Worm (Caenorhabditis elegans) whole organism, midembryonic: ENCODE results near the gene hrpl-1.
"Not testable (repeated sequence)": the region's sequence is repeated elsewhere in the genome, so short reads cannot be mapped to it uniquely, and the experiment has no call there.

Experiments used
- T22C8.4 ChIP-seq: fragments of 200-800 bp; sonication (Bioruptor generic); IDR thresholded peaks from 2 replicates; pipeline ENCODE4 v1.3.6; 2022; ENCODE audit warnings: missing genetic modification characterization, missing compliant biosample characterization
- cog-1 ChIP-seq: sonication (generic microtip); optimal IDR thresholded peaks from 2 replicates; lab custom pipeline; 2016; ENCODE audit warnings: missing genetic modification characterization, missing compliant biosample characterization
- flt-1 ChIP-seq: fragments of 200-800 bp; sonication (Bioruptor generic); IDR thresholded peaks from 2 replicates; pipeline ENCODE4 v1.3.6; 2022; ENCODE audit warnings: missing genetic modification characterization, missing compliant biosample characterization
- klf-2 ChIP-seq: fragments of 200-800 bp; sonication (Bioruptor generic); conservative IDR thresholded peaks from 2 replicates; pipeline ENCODE4 v1.3.6; 2022; ENCODE audit warnings: missing genetic modification reagents, missing genetic modification characterization, missing compliant biosample characterization
- med-1 ChIP-seq: sonication (generic microtip); optimal IDR thresholded peaks from 2 replicates; lab custom pipeline; 2017; ENCODE audit warnings: missing genetic modification characterization, mild to moderate bottlenecking, missing compliant biosample characterization, antibody characterized with exemption, missing genetic modification reagents; ENCODE audit not compliant: insufficient read depth
- ref-1 ChIP-seq: fragments of 200-800 bp; sonication (Bioruptor generic); conservative IDR thresholded peaks from 2 replicates; pipeline ENCODE4 v1.3.6; 2022; ENCODE audit warnings: missing genetic modification reagents, missing genetic modification characterization, missing compliant biosample characterization
- tab-1 ChIP-seq: fragments of 200-800 bp; sonication (Bioruptor generic); IDR thresholded peaks from 2 replicates; pipeline ENCODE4 v1.3.6; 2022; ENCODE audit warnings: missing genetic modification characterization, missing compliant biosample characterization
- ztf-23 ChIP-seq: fragments of 200-800 bp; sonication (Bioruptor generic); IDR thresholded peaks from 2 replicates; pipeline ENCODE4 v1.3.6; 2022; ENCODE audit warnings: missing genetic modification reagents, missing genetic modification characterization, missing compliant biosample characterization
- ztf-29 ChIP-seq: fragments of 200-800 bp; sonication (Bioruptor generic); IDR thresholded peaks from 2 replicates; pipeline ENCODE4 v1.3.6; 2022; ENCODE audit warnings: missing genetic modification reagents, missing genetic modification characterization, missing compliant biosample characterization

Gene hrpl-1

ce11 chrII:6907657-6908056 lies 9.1 kb downstream of the hrpl-1 start, which contains the start of gene B0252.3:
TSS of gene B0252.3 (minus strand) at chrII:6907757.
- TF ChIP-seq med-1 (GFP tag; lab: Kevin White, UChicago); ztf-29 (GFP tag; lab: Robert Waterston, UW); tab-1 (GFP tag; lab: Robert Waterston, UW): not testable (repeated sequence)

- TF ChIP-seq klf-2 = no peak
- TF ChIP-seq ztf-29 (GFP tag; lab: Robert Waterston, UW) = no peak
- no peak for TF ChIP-seq med-1 (GFP tag; lab: Kevin White, UChicago)
- TF ChIP-seq ztf-23 = no peak
- TF ChIP-seq ref-1 (GFP tag; lab: Robert Waterston, UW) = no peak
- no peak for TF ChIP-seq T22C8.4 (GFP tag; lab: Robert Waterston, UW)
- TF ChIP-seq cog-1 = no peak
- no peak for TF ChIP-seq flt-1 (GFP tag; lab: Robert Waterston, UW)
- TF ChIP-seq tab-1 (GFP tag; lab: Robert Waterston, UW) = no peak
These were observed 10.2 kb downstream of the hrpl-1 start for ce11 chrII:6908689-6909088.

ce11 chrII:6909568-6910122 lies 11.1 kb downstream of the hrpl-1 start, which contains the start of gene asm-1:
TSS of gene asm-1 (plus strand) at chrII:6910072.
- TF ChIP-seq ztf-23 (no peak), tab-1 (GFP tag; lab: Robert Waterston, UW) (no peak)

- TF ChIP-seq med-1 (GFP tag; lab: Kevin White, UChicago) (no peak), ref-1 (GFP tag; lab: Robert Waterston, UW) (0 out of 2 replicates have a peak, but pooled peaks have one; percentile 42), cog-1 (peak; percentile 52), klf-2 (peak; percentile 82), ztf-23 (peak; percentile 90), flt-1 (GFP tag; lab: Robert Waterston, UW) (peak; percentile 92)
These were observed 14.8 kb downstream of the hrpl-1 start, which contains the start of gene cyn-10 for ce11 chrII:6913309-6913708. TSS of gene cyn-10 (minus strand) at chrII:6913365.

DNA sequence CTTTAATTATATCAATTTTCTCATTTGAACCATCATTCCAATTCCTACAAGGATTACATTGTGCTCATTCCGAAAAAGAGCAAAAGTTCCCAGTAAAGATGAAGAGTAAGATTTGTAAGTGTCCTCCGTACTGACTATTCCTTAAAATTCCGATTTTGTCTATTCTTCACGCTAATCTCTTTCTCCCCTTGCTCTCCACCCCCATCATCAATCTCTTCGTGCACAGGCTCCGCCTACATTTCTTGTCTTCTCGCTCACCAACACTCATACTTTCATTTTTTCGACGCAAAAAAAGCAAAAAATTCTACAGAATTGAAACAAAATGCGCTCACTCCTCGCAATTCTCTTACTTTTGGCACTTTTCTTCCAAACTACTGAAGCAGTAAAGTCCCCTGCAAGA lies 17.3 kb downstream of the hrpl-1 start, which contains the start of gene B0252.8:
B0252.8 (plus strand) TSS at position 292 of the 400 bp plus-strand sequence.
- TF ChIP-seq cog-1 (no peak), klf-2 (no peak), flt-1 (GFP tag; lab: Robert Waterston, UW) (no peak), tab-1 (GFP tag; lab: Robert Waterston, UW) (no peak), ztf-23 (no peak), ztf-29 (GFP tag; lab: Robert Waterston, UW) (no peak), ref-1 (GFP tag; lab: Robert Waterston, UW) (no peak), T22C8.4 (GFP tag; lab: Robert Waterston, UW) (no peak), med-1 (GFP tag; lab: Kevin White, UChicago) (no peak)

DNA sequence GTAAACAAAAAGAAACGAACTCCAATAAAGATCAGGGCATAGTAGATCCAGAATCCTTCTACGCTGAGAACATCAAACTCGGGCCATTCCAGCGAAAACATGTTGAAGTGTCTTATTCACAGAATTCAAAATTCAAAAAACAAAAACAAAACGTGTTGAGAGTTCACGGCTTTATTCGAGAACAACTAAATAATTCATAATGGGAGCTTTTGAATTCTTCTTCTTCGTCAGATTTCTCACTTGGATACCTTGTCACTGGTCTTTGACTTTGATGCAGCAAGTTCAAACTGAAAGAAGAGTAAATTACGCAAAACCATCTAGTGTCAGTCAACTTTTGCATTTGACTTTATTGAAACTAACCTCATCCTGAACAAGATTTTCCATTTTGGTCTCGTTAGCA lies 19.2 kb downstream of the hrpl-1 start, which contains the start of gene B0252.11:
B0252.11 (minus strand) TSS at position 101 of the 400 bp plus-strand sequence.
- TF ChIP-seq flt-1 (GFP tag; lab: Robert Waterston, UW) (no peak), tab-1 (GFP tag; lab: Robert Waterston, UW) (no peak), med-1 (GFP tag; lab: Kevin White, UChicago) (no peak), cog-1 (no peak), ref-1 (GFP tag; lab: Robert Waterston, UW) (no peak), ztf-29 (GFP tag; lab: Robert Waterston, UW) (no peak), T22C8.4 (GFP tag; lab: Robert Waterston, UW) (no peak), ztf-23 (no peak), klf-2 (no peak)

ce11 chrII:6918862-6919261 lies 20.3 kb downstream of the hrpl-1 start, which contains the start of gene B0252.5:
TSS of gene B0252.5 (minus strand) at chrII:6918878.
- TF ChIP-seq flt-1 (GFP tag; lab: Robert Waterston, UW) (no peak), T22C8.4 (GFP tag; lab: Robert Waterston, UW) (no peak)

- TF ChIP-seq tab-1 (GFP tag; lab: Robert Waterston, UW) (no peak), med-1 (GFP tag; lab: Kevin White, UChicago) (no peak), cog-1 (no peak), flt-1 (GFP tag; lab: Robert Waterston, UW) (no peak), ref-1 (GFP tag; lab: Robert Waterston, UW) (no peak), ztf-23 (no peak), klf-2 (no peak), T22C8.4 (GFP tag; lab: Robert Waterston, UW) (no peak), ztf-29 (GFP tag; lab: Robert Waterston, UW) (no peak)
These were observed 20.9 kb downstream of the hrpl-1 start, which contains the start of gene B0252.1 for ce11 chrII:6919363-6919851. TSS of gene B0252.1 (plus strand) at chrII:6919680.

DNA sequence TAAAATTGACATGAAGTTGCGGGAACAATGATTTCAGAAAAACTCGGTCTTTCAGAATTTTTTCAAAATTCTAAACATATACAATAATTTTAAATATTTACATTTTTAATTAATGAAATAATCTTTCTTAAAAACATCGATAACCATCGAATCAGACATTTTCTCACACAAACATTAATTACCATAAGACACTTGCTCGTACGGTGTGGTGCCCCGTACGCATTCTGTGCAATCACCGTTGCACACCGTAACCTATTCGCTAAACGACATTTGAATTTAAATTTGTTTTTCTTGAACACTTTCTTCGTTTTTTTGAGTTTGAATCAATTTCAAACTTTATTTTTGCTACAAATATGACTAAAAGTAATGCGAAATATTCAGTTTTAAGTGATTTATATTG lies 25.3 kb downstream of the hrpl-1 start:
- TF ChIP-seq cog-1 (no peak), ztf-29 (GFP tag; lab: Robert Waterston, UW) (no peak), ref-1 (GFP tag; lab: Robert Waterston, UW) (no peak), ztf-23 (no peak), T22C8.4 (GFP tag; lab: Robert Waterston, UW) (no peak), klf-2 (no peak), tab-1 (GFP tag; lab: Robert Waterston, UW) (no peak)

ce11 chrII:6926054-6926453 lies 27.5 kb downstream of the hrpl-1 start:
- TF ChIP-seq flt-1 (GFP tag; lab: Robert Waterston, UW) (0 out of 2 replicates have a peak, but pooled peaks have one; percentile 51), med-1 (GFP tag; lab: Kevin White, UChicago) (no peak), cog-1 (peak; percentile 29), ztf-29 (GFP tag; lab: Robert Waterston, UW) (no peak)
